Fruit fly (Drosophila melanogaster) whole organism, embryonic: ENCODE measurements around the gene Cpr65Av.

Source experiments
- ATbp ChIP-seq: fragments of 200-800 bp; sonication (Bioruptor generic); optimal IDR thresholded peaks from 2 replicates; lab custom pipeline; 2017; ENCODE audit warnings: missing biosample characterization, mild to moderate bottlenecking, missing genetic modification characterization, missing genetic modification reagents
- Aef1 ChIP-seq: fragments of 200-800 bp; sonication (Bioruptor generic); IDR thresholded peaks from 3 replicates; pipeline ENCODE4 v1.3.6; 2022; ENCODE audit warnings: missing biosample characterization, missing genetic modification characterization
- BtbVII ChIP-seq: fragments of 200-800 bp; sonication (Bioruptor generic); optimal IDR thresholded peaks from 3 replicates; lab custom pipeline; 2017; ENCODE audit warnings: missing biosample characterization, mild to moderate bottlenecking, missing genetic modification characterization
- CG10431 ChIP-seq: fragments of 200-800 bp; sonication (Bioruptor generic); optimal IDR thresholded peaks from 3 replicates; lab custom pipeline; 2018; ENCODE audit warnings: missing biosample characterization, mild to moderate bottlenecking, missing genetic modification characterization
- CG10462 ChIP-seq: fragments of 200-800 bp; sonication (Bioruptor generic); optimal IDR thresholded peaks from 2 replicates; lab custom pipeline; 2016; ENCODE audit warnings: missing biosample characterization, missing genetic modification characterization
- CG11695 ChIP-seq: fragments of 200-800 bp; sonication (Bioruptor generic); IDR thresholded peaks from 3 replicates; pipeline ENCODE4 v1.3.6; 2022; ENCODE audit warnings: missing biosample characterization, missing genetic modification characterization
- CG13624 ChIP-seq: fragments of 200-800 bp; sonication (Bioruptor generic); optimal IDR thresholded peaks from 2 replicates; lab custom pipeline; 2016; ENCODE audit warnings: missing biosample characterization, missing genetic modification characterization
- CG1602 ChIP-seq: fragments of 200-800 bp; sonication (Bioruptor generic); optimal IDR thresholded peaks from 3 replicates; lab custom pipeline; 2016; ENCODE audit warnings: missing biosample characterization, missing genetic modification characterization
- CG2678 ChIP-seq: fragments of 200-800 bp; sonication (Bioruptor generic); optimal IDR thresholded peaks from 3 replicates; lab custom pipeline; 2019; ENCODE audit warnings: missing biosample characterization, mild to moderate bottlenecking, missing genetic modification characterization, moderate library complexity
- CG31441 ChIP-seq: fragments of 200-800 bp; sonication (Bioruptor generic); IDR thresholded peaks from 2 replicates; pipeline ENCODE4 v1.3.6; 2022; ENCODE audit warnings: missing biosample characterization, missing genetic modification characterization
- CG7786 ChIP-seq: fragments of 200-800 bp; sonication (Bioruptor generic); optimal IDR thresholded peaks from 2 replicates; lab custom pipeline; 2016; ENCODE audit warnings: missing biosample characterization, missing genetic modification characterization
- CG8765 ChIP-seq: fragments of 200-800 bp; sonication (Bioruptor generic); IDR thresholded peaks from 2 replicates; pipeline ENCODE4 v1.3.6; 2022; ENCODE audit warnings: missing biosample characterization, missing genetic modification characterization
- CG9609 ChIP-seq: fragments of 200-800 bp; sonication (Bioruptor generic); optimal IDR thresholded peaks from 3 replicates; lab custom pipeline; 2016; ENCODE audit warnings: missing biosample characterization, missing genetic modification characterization
- CHES-1-like ChIP-seq: fragments of 200-800 bp; sonication (Bioruptor generic); optimal IDR thresholded peaks from 2 replicates; lab custom pipeline; 2016; ENCODE audit warnings: missing biosample characterization, missing genetic modification characterization
- CTCF ChIP-seq: fragments of 200-800 bp; sonication (Bioruptor generic); optimal IDR thresholded peaks from 2 replicates; lab custom pipeline; 2017; ENCODE audit warnings: missing biosample characterization, mild to moderate bottlenecking, missing genetic modification characterization, moderate library complexity
- GATAe ChIP-seq: fragments of 200-800 bp; sonication (Bioruptor generic); conservative IDR thresholded peaks from 2 replicates; pipeline ENCODE4 v1.3.6; 2022; ENCODE audit warnings: missing biosample characterization, missing genetic modification characterization
- HLHmδ ChIP-seq: fragments of 200-800 bp; sonication (Bioruptor generic); optimal IDR thresholded peaks from 2 replicates; lab custom pipeline; 2018; ENCODE audit warnings: missing biosample characterization, mild to moderate bottlenecking, missing genetic modification characterization, moderate library complexity
- Hand ChIP-seq: fragments of 200-800 bp; sonication (Bioruptor generic); optimal IDR thresholded peaks from 2 replicates; lab custom pipeline; 2017; ENCODE audit warnings: mild to moderate bottlenecking, missing biosample characterization, missing genetic modification reagents, missing genetic modification characterization
- HmgD ChIP-seq: fragments of 200-800 bp; sonication (Bioruptor generic); optimal IDR thresholded peaks from 3 replicates; lab custom pipeline; 2016; ENCODE audit warnings: missing biosample characterization, missing genetic modification characterization
- HmgZ ChIP-seq: fragments of 200-800 bp; sonication (Bioruptor generic); optimal IDR thresholded peaks from 2 replicates; lab custom pipeline; 2018; ENCODE audit warnings: missing biosample characterization, mild to moderate bottlenecking, missing genetic modification characterization
- Hmr ChIP-seq: fragments of 200-800 bp; sonication (Bioruptor generic); optimal IDR thresholded peaks from 3 replicates; lab custom pipeline; 2017; ENCODE audit warnings: mild to moderate bottlenecking, missing biosample characterization, missing genetic modification reagents, missing genetic modification characterization
- MTF-1 ChIP-seq: fragments of 200-800 bp; sonication (Bioruptor generic); optimal IDR thresholded peaks from 2 replicates; lab custom pipeline; 2018; ENCODE audit warnings: missing biosample characterization, mild to moderate bottlenecking, missing genetic modification characterization, borderline replicate concordance
- NFAT ChIP-seq: fragments of 200-800 bp; sonication (Bioruptor generic); IDR thresholded peaks from 2 replicates; pipeline ENCODE4 v1.3.6; 2022; ENCODE audit warnings: missing biosample characterization, missing genetic modification characterization
- NK7.1 ChIP-seq: fragments of 200-800 bp; sonication (Bioruptor generic); optimal IDR thresholded peaks from 3 replicates; lab custom pipeline; 2016; ENCODE audit warnings: missing biosample characterization, missing genetic modification characterization
- PHDP ChIP-seq: fragments of 200-800 bp; sonication (Bioruptor generic); optimal IDR thresholded peaks from 3 replicates; lab custom pipeline; 2018; ENCODE audit warnings: missing biosample characterization, mild to moderate bottlenecking, missing genetic modification characterization, moderate library complexity
- Trl ChIP-seq, 3 experiments: fragments of >200 bp in 2 of 3; fragments of 200-800 bp in 1 of 3; sonication (Bioruptor generic) in 1 of 3; optimal IDR thresholded peaks; 2 replicates in 1 of 3; 3 replicates in 2 of 3; lab custom pipeline; 2016 to 2017; ENCODE audit warnings: missing biosample characterization in 1 of 3, missing genetic modification characterization in 1 of 3
- Xbp1 ChIP-seq: fragments of 200-800 bp; sonication (Bioruptor generic); optimal IDR thresholded peaks from 3 replicates; lab custom pipeline; 2016; ENCODE audit warnings: missing biosample characterization, mild to moderate bottlenecking, missing genetic modification characterization
- abd-A ChIP-seq: fragments of 200-800 bp; sonication (Bioruptor generic); optimal IDR thresholded peaks from 3 replicates; lab custom pipeline; 2019; ENCODE audit warnings: missing biosample characterization, mild to moderate bottlenecking, missing genetic modification characterization, moderate library complexity
- ato ChIP-seq: fragments of 200-800 bp; sonication (Bioruptor generic); IDR thresholded peaks from 2 replicates; pipeline ENCODE4 v1.3.6; 2022; ENCODE audit warnings: missing biosample characterization, missing genetic modification characterization; ENCODE audit not compliant: partially characterized antibody
- az2 ChIP-seq: fragments of 200-800 bp; sonication (Bioruptor generic); optimal IDR thresholded peaks from 3 replicates; lab custom pipeline; 2016; ENCODE audit warnings: missing biosample characterization, missing genetic modification characterization
- bcd ChIP-seq: fragments of 200-800 bp; sonication (Bioruptor generic); optimal IDR thresholded peaks from 2 replicates; lab custom pipeline; 2017; ENCODE audit warnings: missing biosample characterization, mild to moderate bottlenecking, missing genetic modification characterization
- br ChIP-seq: fragments of >200 bp; optimal IDR thresholded peaks from 2 replicates; lab custom pipeline; 2017
- dimm ChIP-seq: fragments of 200-800 bp; sonication (Bioruptor generic); IDR thresholded peaks from 2 replicates; pipeline ENCODE4 v1.3.6; 2022; ENCODE audit warnings: missing biosample characterization, missing genetic modification characterization
- esg ChIP-seq: fragments of 200-800 bp; sonication (Bioruptor generic); conservative IDR thresholded peaks from 2 replicates; pipeline ENCODE4 v1.3.6; 2022; ENCODE audit warnings: missing biosample characterization, missing genetic modification characterization
- ewg ChIP-seq: fragments of 200-800 bp; sonication (Bioruptor generic); optimal IDR thresholded peaks from 3 replicates; lab custom pipeline; 2017; ENCODE audit warnings: mild to moderate bottlenecking, missing biosample characterization, missing genetic modification reagents, missing genetic modification characterization
- fd102C ChIP-seq: fragments of 200-800 bp; sonication (Bioruptor generic); optimal IDR thresholded peaks from 2 replicates; lab custom pipeline; 2018; ENCODE audit warnings: missing biosample characterization, mild to moderate bottlenecking, missing genetic modification characterization, moderate library complexity
- fd64A ChIP-seq: fragments of 200-800 bp; sonication (Bioruptor generic); optimal IDR thresholded peaks from 3 replicates; lab custom pipeline; 2018; ENCODE audit warnings: missing biosample characterization, mild to moderate bottlenecking, missing genetic modification characterization
- gsb ChIP-seq: fragments of 200-800 bp; sonication (Bioruptor generic); IDR thresholded peaks from 2 replicates; pipeline ENCODE4 v1.3.6; 2022; ENCODE audit warnings: missing biosample characterization, missing genetic modification characterization
- her ChIP-seq: fragments of 200-800 bp; sonication (Bioruptor generic); optimal IDR thresholded peaks from 2 replicates; lab custom pipeline; 2016; ENCODE audit warnings: missing biosample characterization, missing genetic modification characterization
- kah ChIP-seq: fragments of 200-800 bp; sonication (Bioruptor generic); optimal IDR thresholded peaks from 2 replicates; lab custom pipeline; 2018; ENCODE audit warnings: missing biosample characterization, mild to moderate bottlenecking, missing genetic modification characterization
- lmd ChIP-seq: fragments of 200-800 bp; sonication (Bioruptor generic); IDR thresholded peaks from 2 replicates; pipeline ENCODE4 v1.3.6; 2022; ENCODE audit warnings: missing biosample characterization, missing genetic modification characterization
- mld ChIP-seq: fragments of 200-800 bp; sonication (Bioruptor generic); IDR thresholded peaks from 3 replicates; pipeline ENCODE4 v1.3.6; 2022; ENCODE audit warnings: missing biosample characterization, missing genetic modification characterization; ENCODE audit not compliant: partially characterized antibody
- nerfin-2 ChIP-seq: fragments of 200-800 bp; sonication (Bioruptor generic); IDR thresholded peaks from 2 replicates; pipeline ENCODE4 v1.3.6; 2022; ENCODE audit warnings: missing biosample characterization, missing genetic modification characterization; ENCODE audit not compliant: partially characterized antibody
- sd ChIP-seq: fragments of 200-800 bp; sonication (Bioruptor generic); optimal IDR thresholded peaks from 3 replicates; lab custom pipeline; 2018; ENCODE audit warnings: missing biosample characterization, mild to moderate bottlenecking, missing genetic modification characterization, moderate library complexity
- sob ChIP-seq: fragments of 200-800 bp; sonication (Bioruptor generic); IDR thresholded peaks from 2 replicates; pipeline ENCODE4 v1.3.6; 2022; ENCODE audit warnings: missing biosample characterization, missing genetic modification characterization
- sqz ChIP-seq: fragments of 200-800 bp; sonication (Bioruptor generic); optimal IDR thresholded peaks from 3 replicates; lab custom pipeline; 2018; ENCODE audit warnings: missing biosample characterization, mild to moderate bottlenecking, missing genetic modification characterization
- toy ChIP-seq: fragments of 200-800 bp; sonication (Bioruptor generic); IDR thresholded peaks from 2 replicates; pipeline ENCODE4 v1.3.6; 2022; ENCODE audit warnings: missing biosample characterization, missing genetic modification characterization
- tx ChIP-seq: fragments of 200-800 bp; sonication (Bioruptor generic); optimal IDR thresholded peaks from 2 replicates; lab custom pipeline; 2016; ENCODE audit warnings: missing biosample characterization, missing genetic modification characterization
- unpg ChIP-seq: fragments of 200-800 bp; sonication (Bioruptor generic); optimal IDR thresholded peaks from 3 replicates; lab custom pipeline; 2018; ENCODE audit warnings: missing biosample characterization, mild to moderate bottlenecking, missing genetic modification characterization, moderate library complexity

Cpr65Av gene

DNA sequence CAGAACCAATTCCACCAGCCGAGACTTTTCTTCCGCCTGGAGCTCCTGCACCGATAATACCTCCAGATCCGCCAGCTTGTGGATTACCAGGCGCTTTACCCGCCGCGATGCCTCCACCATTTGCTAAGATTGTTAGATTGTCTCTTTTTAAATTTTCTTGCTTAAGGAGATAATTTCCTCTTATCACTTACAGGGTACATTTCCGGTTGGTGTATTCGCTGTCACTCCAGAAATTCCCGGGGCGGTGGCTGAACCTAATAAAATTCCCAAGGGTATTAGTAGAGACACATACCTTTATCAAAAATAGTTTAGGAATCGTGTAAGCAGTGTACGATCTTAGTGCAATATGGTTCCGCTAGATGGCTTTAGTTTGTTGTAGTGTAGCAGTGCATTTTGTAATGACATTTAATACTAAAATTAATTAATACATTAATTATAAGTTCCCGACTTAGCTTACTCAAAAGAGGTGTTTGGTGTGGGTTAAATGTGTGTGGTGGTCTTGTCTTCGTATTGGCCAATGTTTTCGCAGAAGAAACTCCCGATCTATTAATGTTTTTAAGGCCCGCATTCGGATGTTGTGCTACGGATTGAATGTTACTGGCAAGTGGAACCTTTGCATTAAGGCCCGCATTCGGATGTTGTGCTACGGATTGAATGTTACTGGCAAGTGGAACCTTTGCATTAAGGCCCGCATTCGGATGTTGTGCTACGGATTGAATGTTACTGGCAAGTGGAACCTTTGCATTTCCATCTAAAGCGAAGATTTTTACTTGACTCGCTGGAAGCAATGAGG, 15.0 kb downstream of the Cpr65Av start (continued):
- TF ChIP-seq CG10431 (GFP tag; lab: Kevin White, UChicago) (peak; percentile 54), Hand (GFP tag; lab: Kevin White, UChicago) (no peak), NK7.1 (GFP tag; lab: Kevin White, UChicago) (peak; percentile 79), GATAe (GFP tag; lab: Robert Waterston, UW) (no peak), sqz (peak; percentile 74), Xbp1 (peak; percentile 60), abd-A (no peak), esg (GFP tag; lab: Robert Waterston, UW) (peak; percentile 25), her (peak; percentile 64), CG2678 (tag; lab: Kevin White, UChicago) (no peak), CHES-1-like (GFP tag; lab: Kevin White, UChicago) (peak; percentile 33), mld (GFP tag; lab: Robert Waterston, UW) (no peak), HLHmδ (GFP tag; lab: Kevin White, UChicago) (peak; percentile 97), sd (tag; lab: Kevin White, UChicago) (peak; percentile 10), CG13624 (GFP tag; lab: Kevin White, UChicago) (peak; percentile 13), Trl (optimal IDR thresholded peaks at IDR 0.05; lab: Kevin White, UChicago) (no peak), Trl (GFP tag; optimal IDR thresholded peaks at IDR 0.05; lab: Kevin White, UChicago) (peak; percentile 71), NFAT (GFP tag; lab: Robert Waterston, UW) (peak; percentile 89), sob (GFP tag; lab: Robert Waterston, UW) (peak; percentile 87), PHDP (tag; lab: Kevin White, UChicago) (peak; percentile 73), Hmr (GFP tag; lab: Kevin White, UChicago) (peak; percentile 86), tx (GFP tag; lab: Kevin White, UChicago) (no peak), Aef1 (GFP tag; lab: Robert Waterston, UW) (0 out of 3 replicates have a peak, but pooled peaks have one; percentile 14), CG8765 (GFP tag; lab: Robert Waterston, UW) (no peak), CG9609 (GFP tag; lab: Kevin White, UChicago) (peak; percentile 21), br (no peak), ato (GFP tag; lab: Robert Waterston, UW) (no peak), unpg (GFP tag; lab: Kevin White, UChicago) (peak; percentile 76), HmgZ (peak; percentile 38), kah (GFP tag; lab: Kevin White, UChicago) (peak; percentile 64), CG31441 (GFP tag; lab: Robert Waterston, UW) (peak; percentile 80), CG10462 (GFP tag; lab: Kevin White, UChicago) (peak; percentile 7), az2 (peak; percentile 32), CG1602 (GFP tag; lab: Kevin White, UChicago) (no peak), gsb (GFP tag; lab: Robert Waterston, UW) (peak; percentile 64), dimm (0 out of 2 replicates have a peak, but pooled peaks have one; percentile 34), nerfin-2 (GFP tag; lab: Robert Waterston, UW) (no peak), CG11695 (peak; percentile 81), ATbp (GFP tag; lab: Kevin White, UChicago) (peak; percentile 81), CG7786 (GFP tag; lab: Kevin White, UChicago) (no peak), fd64A (GFP tag; lab: Kevin White, UChicago) (no peak), CTCF (peak; percentile 91), toy (GFP tag; lab: Robert Waterston, UW) (peak; percentile 69; the same call in 1 of the 2 replicates), HmgD (no peak), ewg (GFP tag; lab: Kevin White, UChicago) (peak; percentile 49), MTF-1 (GFP tag; lab: Kevin White, UChicago) (peak; percentile 94), BtbVII (peak; percentile 85), bcd (GFP tag; lab: Kevin White, UChicago) (peak; percentile 89), fd102C (GFP tag; lab: Kevin White, UChicago) (peak; percentile 82), lmd (peak; percentile 74)
